Fruit fly (Drosophila melanogaster) whole organism, embryonic: Measurements from ENCODE around the gene CG7387.
A peak's percentile ranks its signal among the peaks of the same experiment; 100 is the strongest.

Experiments used
- Bdp1 ChIP-seq: fragments of 200-800 bp; sonication (Bioruptor generic); optimal IDR thresholded peaks from 3 replicates; lab custom pipeline; 2016; ENCODE audit warnings: missing biosample characterization, missing genetic modification characterization
- CG11695 ChIP-seq: fragments of 200-800 bp; sonication (Bioruptor generic); IDR thresholded peaks from 3 replicates; pipeline ENCODE4 v1.3.6; 2022; ENCODE audit warnings: missing biosample characterization, missing genetic modification characterization
- CG11696 ChIP-seq: fragments of 200-800 bp; sonication (Bioruptor generic); IDR thresholded peaks from 2 replicates; pipeline ENCODE4 v1.3.6; 2022; ENCODE audit warnings: missing biosample characterization, missing genetic modification characterization
- CG11723 ChIP-seq: fragments of 200-800 bp; sonication (Bioruptor generic); optimal IDR thresholded peaks from 2 replicates; lab custom pipeline; 2017; ENCODE audit warnings: missing biosample characterization, mild to moderate bottlenecking, missing genetic modification characterization
- CG15514 ChIP-seq: fragments of 200-800 bp; sonication (Bioruptor generic); optimal IDR thresholded peaks from 3 replicates; lab custom pipeline; 2017; ENCODE audit warnings: missing biosample characterization, missing genetic modification characterization, mild to moderate bottlenecking, moderate library complexity, missing genetic modification reagents
- CG17385 ChIP-seq: fragments of 200-800 bp; sonication (Bioruptor generic); optimal IDR thresholded peaks from 3 replicates; lab custom pipeline; 2018; ENCODE audit warnings: missing biosample characterization, mild to moderate bottlenecking, missing genetic modification characterization
- CG1792 ChIP-seq: fragments of 200-800 bp; sonication (Bioruptor generic); optimal IDR thresholded peaks from 2 replicates; lab custom pipeline; 2016; ENCODE audit warnings: missing biosample characterization, missing genetic modification characterization
- CG18011 ChIP-seq: fragments of 200-800 bp; sonication (Bioruptor generic); optimal IDR thresholded peaks from 2 replicates; lab custom pipeline; 2017; ENCODE audit warnings: missing biosample characterization, missing genetic modification characterization, mild to moderate bottlenecking, moderate library complexity, missing genotype
- CG2199 ChIP-seq: fragments of 200-800 bp; sonication (Bioruptor generic); IDR thresholded peaks from 3 replicates; pipeline ENCODE4 v1.3.6; 2022; ENCODE audit warnings: missing biosample characterization, missing genetic modification characterization
- CG2202 ChIP-seq: fragments of 200-800 bp; sonication (Bioruptor generic); optimal IDR thresholded peaks from 2 replicates; lab custom pipeline; 2018; ENCODE audit warnings: missing biosample characterization, mild to moderate bottlenecking, missing genetic modification characterization
- CG3726 ChIP-seq: fragments of 200-800 bp; sonication (Bioruptor generic); IDR thresholded peaks from 3 replicates; pipeline ENCODE4, ENCODE4 v1.3.6; 2022; ENCODE audit warnings: missing biosample characterization, missing genetic modification characterization
- CG43689 ChIP-seq: fragments of 200-800 bp; sonication (Bioruptor generic); IDR thresholded peaks from 2 replicates; pipeline ENCODE4 v1.3.6; 2022; ENCODE audit warnings: missing biosample characterization, missing genetic modification characterization
- CG4730 ChIP-seq: fragments of 200-800 bp; sonication (Bioruptor generic); IDR thresholded peaks from 2 replicates; pipeline ENCODE4 v1.3.6; 2022; ENCODE audit warnings: missing biosample characterization, missing genetic modification characterization
- CG6654 ChIP-seq: fragments of 200-800 bp; sonication (Bioruptor generic); optimal IDR thresholded peaks from 2 replicates; lab custom pipeline; 2017; ENCODE audit warnings: missing biosample characterization, mild to moderate bottlenecking, missing genetic modification characterization
- CG7839 ChIP-seq: fragments of 200-800 bp; sonication (Bioruptor generic); optimal IDR thresholded peaks from 3 replicates; lab custom pipeline; 2018; ENCODE audit warnings: missing biosample characterization, mild to moderate bottlenecking, missing genetic modification characterization, moderate library complexity
- CG8924 ChIP-seq: fragments of 200-800 bp; optimal IDR thresholded peaks from 3 replicates; lab custom pipeline; 2019; ENCODE audit warnings: missing biosample characterization, mild to moderate bottlenecking, missing genetic modification characterization, moderate library complexity
- CkIIα-i1 ChIP-seq: fragments of 200-800 bp; sonication (Bioruptor generic); IDR thresholded peaks from 2 replicates; pipeline ENCODE4 v1.3.6; 2022; ENCODE audit warnings: missing biosample characterization, missing genetic modification characterization
- Dad ChIP-seq: fragments of 200-800 bp; sonication (Bioruptor generic); optimal IDR thresholded peaks from 3 replicates; lab custom pipeline; 2016; ENCODE audit warnings: missing biosample characterization, missing genetic modification characterization
- Deaf1 ChIP-seq: fragments of 200-800 bp; optimal IDR thresholded peaks from 3 replicates; lab custom pipeline; 2019; ENCODE audit warnings: missing biosample characterization, mild to moderate bottlenecking, missing genetic modification characterization, moderate library complexity
- Ets65A ChIP-seq: fragments of 200-800 bp; sonication (Bioruptor generic); peaks from one replicate; lab custom pipeline; 2016; ENCODE audit warnings: missing biosample characterization, missing genetic modification characterization
- GATAe ChIP-seq: fragments of 200-800 bp; sonication (Bioruptor generic); conservative IDR thresholded peaks from 2 replicates; pipeline ENCODE4 v1.3.6; 2022; ENCODE audit warnings: missing biosample characterization, missing genetic modification characterization
- Hr3 ChIP-seq: fragments of 200-800 bp; sonication (Bioruptor generic); optimal IDR thresholded peaks from 3 replicates; lab custom pipeline; 2016; ENCODE audit warnings: missing biosample characterization, missing genetic modification characterization
- Jarid2 ChIP-seq: fragments of 200-800 bp; sonication (Bioruptor generic); optimal IDR thresholded peaks from 3 replicates; lab custom pipeline; 2017; ENCODE audit warnings: mild to moderate bottlenecking, missing biosample characterization, missing genetic modification reagents, missing genetic modification characterization
- Lpt ChIP-seq: fragments of >200 bp; optimal IDR thresholded peaks from 2 replicates; lab custom pipeline; 2018; ENCODE audit warnings: missing biosample characterization, missing genetic modification characterization
- Neu2 ChIP-seq: fragments of 200-800 bp; sonication (Bioruptor generic); optimal IDR thresholded peaks from 3 replicates; lab custom pipeline; 2016; ENCODE audit warnings: missing biosample characterization, missing genetic modification characterization, borderline replicate concordance
- Scr ChIP-seq: fragments of 200-800 bp; sonication (Bioruptor generic); IDR thresholded peaks from 2 replicates; pipeline ENCODE4 v1.3.6; 2022; ENCODE audit warnings: missing biosample characterization, missing genetic modification characterization; ENCODE audit not compliant: partially characterized antibody
- Six4 ChIP-seq: fragments of 200-800 bp; sonication (Bioruptor generic); optimal IDR thresholded peaks from 2 replicates; lab custom pipeline; 2016; ENCODE audit warnings: missing biosample characterization, missing genetic modification characterization
- Trl ChIP-seq, 3 experiments: fragments of >200 bp in 2 of 3; fragments of 200-800 bp in 1 of 3; sonication (Bioruptor generic) in 1 of 3; optimal IDR thresholded peaks; 2 replicates in 1 of 3; 3 replicates in 2 of 3; lab custom pipeline; 2016 to 2017; ENCODE audit warnings: missing biosample characterization in 1 of 3, missing genetic modification characterization in 1 of 3
- Usf ChIP-seq: fragments of 200-800 bp; sonication (Bioruptor generic); optimal IDR thresholded peaks from 2 replicates; lab custom pipeline; 2017; ENCODE audit warnings: missing genotype, missing biosample characterization, missing genetic modification characterization
- chm ChIP-seq: fragments of 200-800 bp; sonication (Bioruptor generic); IDR thresholded peaks from 2 replicates; pipeline ENCODE4 v1.3.6; 2022; ENCODE audit warnings: missing biosample characterization, missing genetic modification characterization
- ci ChIP-seq: fragments of 200-800 bp; sonication (Bioruptor generic); IDR thresholded peaks from 3 replicates; pipeline ENCODE4 v1.3.6; 2022; ENCODE audit warnings: missing biosample characterization, missing genetic modification characterization
- emc ChIP-seq: fragments of 200-800 bp; sonication (Bioruptor generic); optimal IDR thresholded peaks from 2 replicates; lab custom pipeline; 2016; ENCODE audit warnings: missing biosample characterization, missing genetic modification characterization
- fd96Cb ChIP-seq: fragments of 200-800 bp; sonication (Bioruptor generic); optimal IDR thresholded peaks from 2 replicates; lab custom pipeline; 2018; ENCODE audit warnings: missing biosample characterization, mild to moderate bottlenecking, missing genetic modification characterization, moderate library complexity
- gfzf ChIP-seq: fragments of 200-800 bp; sonication (Bioruptor generic); optimal IDR thresholded peaks from 2 replicates; lab custom pipeline; 2016; ENCODE audit warnings: missing biosample characterization, mild to moderate bottlenecking, missing genetic modification characterization, moderate library complexity
- hb ChIP-seq: fragments of 200-800 bp; sonication (Bioruptor generic); IDR thresholded peaks from 3 replicates; pipeline ENCODE4 v1.3.6; 2022; ENCODE audit warnings: missing biosample characterization, missing genetic modification characterization; ENCODE audit not compliant: partially characterized antibody
- her ChIP-seq: fragments of 200-800 bp; sonication (Bioruptor generic); optimal IDR thresholded peaks from 2 replicates; lab custom pipeline; 2016; ENCODE audit warnings: missing biosample characterization, missing genetic modification characterization
- ind ChIP-seq: fragments of 200-800 bp; sonication (Bioruptor generic); optimal IDR thresholded peaks from 3 replicates; lab custom pipeline; 2016; ENCODE audit warnings: missing biosample characterization, missing genetic modification characterization
- jing ChIP-seq: fragments of 200-800 bp; sonication (Bioruptor generic); optimal IDR thresholded peaks from 2 replicates; lab custom pipeline; 2018; ENCODE audit warnings: missing biosample characterization, mild to moderate bottlenecking, missing genetic modification characterization
- jumu ChIP-seq: fragments of 200-800 bp; sonication (Bioruptor generic); optimal IDR thresholded peaks from 3 replicates; lab custom pipeline; 2016; ENCODE audit warnings: missing biosample characterization, missing genetic modification characterization
- luna ChIP-seq: fragments of 200-800 bp; sonication (Bioruptor generic); optimal IDR thresholded peaks from 2 replicates; lab custom pipeline; 2016; ENCODE audit warnings: missing biosample characterization, missing genetic modification characterization
- mam ChIP-seq: fragments of 200-800 bp; sonication (Bioruptor generic); optimal IDR thresholded peaks from 3 replicates; lab custom pipeline; 2016; ENCODE audit warnings: missing biosample characterization, missing genetic modification characterization
- p53 ChIP-seq: fragments of 200-800 bp; sonication (Bioruptor generic); optimal IDR thresholded peaks from 2 replicates; lab custom pipeline; 2016; ENCODE audit warnings: missing biosample characterization, missing genetic modification characterization
- row ChIP-seq: fragments of 200-800 bp; sonication (Bioruptor generic); IDR thresholded peaks from 3 replicates; pipeline ENCODE4 v1.3.6; 2022; ENCODE audit warnings: missing biosample characterization, missing genetic modification characterization
- seq ChIP-seq: fragments of 200-800 bp; sonication (Bioruptor generic); IDR thresholded peaks from 2 replicates; pipeline ENCODE4 v1.3.6; 2022; ENCODE audit warnings: missing biosample characterization, missing genetic modification characterization
- so ChIP-seq: fragments of 200-800 bp; sonication (Bioruptor generic); IDR thresholded peaks from 3 replicates; pipeline ENCODE4 v1.3.6; 2022; ENCODE audit warnings: missing biosample characterization, missing genetic modification characterization
- trh ChIP-seq: fragments of 200-800 bp; sonication (Bioruptor generic); optimal IDR thresholded peaks from 2 replicates; lab custom pipeline; 2016; ENCODE audit warnings: missing biosample characterization, missing genetic modification characterization
- unpg ChIP-seq: fragments of 200-800 bp; sonication (Bioruptor generic); optimal IDR thresholded peaks from 3 replicates; lab custom pipeline; 2018; ENCODE audit warnings: missing biosample characterization, mild to moderate bottlenecking, missing genetic modification characterization, moderate library complexity
- vnd ChIP-seq: fragments of 200-800 bp; sonication (Bioruptor generic); IDR thresholded peaks from 3 replicates; pipeline ENCODE4 v1.3.6; 2022; ENCODE audit warnings: missing biosample characterization, missing genetic modification characterization; ENCODE audit not compliant: partially characterized antibody
- wor ChIP-seq: fragments of 200-800 bp; sonication (Bioruptor generic); IDR thresholded peaks from 2 replicates; pipeline ENCODE4 v1.3.6; 2022; ENCODE audit warnings: missing biosample characterization, missing genetic modification characterization

Gene CG7387

DNA sequence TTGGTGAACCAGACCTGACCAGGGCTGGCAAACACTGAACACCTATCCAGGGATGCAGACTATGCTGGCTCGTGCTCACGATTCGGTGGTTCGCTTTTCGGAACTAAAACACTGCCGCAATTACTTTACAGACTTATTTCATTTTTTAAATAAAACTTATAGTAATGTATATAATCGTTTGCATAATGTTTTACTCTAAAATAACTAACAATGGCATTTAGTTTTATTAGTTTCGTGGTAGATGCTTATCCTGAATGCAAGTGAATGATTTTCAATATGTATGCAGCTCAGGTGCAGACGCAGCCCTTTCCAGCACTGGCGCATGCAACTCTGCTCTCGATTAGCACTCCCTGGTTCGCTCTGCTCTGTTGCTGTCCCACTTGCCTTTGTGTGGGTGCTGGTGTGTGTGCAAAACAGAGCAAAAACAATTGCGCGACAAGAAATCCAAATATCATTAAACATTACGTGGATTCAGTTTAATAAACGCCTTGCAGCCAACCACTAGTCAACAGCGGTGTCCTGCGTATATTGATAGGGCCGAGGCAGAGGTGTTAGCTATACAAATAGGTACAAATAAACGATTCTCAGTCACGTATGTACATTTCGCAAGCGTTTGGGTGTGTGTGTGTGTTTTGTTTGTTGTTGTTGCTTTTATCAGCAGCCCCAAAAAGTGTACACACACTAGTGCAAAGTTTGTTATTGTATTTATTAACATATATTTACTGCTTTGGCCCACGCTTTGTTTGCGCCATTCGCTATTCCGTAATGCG is 6.1 kb downstream of the CG7387 start, which contains the start of the genes ERR and Atg18a (continued):
- TF ChIP-seq Dad (GFP tag; lab: Kevin White, UChicago) (peak; percentile 82), CG4730 (GFP tag; lab: Robert Waterston, UW) (peak; percentile 82), CG18011 (GFP tag; lab: Kevin White, UChicago) (peak; percentile 70), CG17385 (GFP tag; lab: Kevin White, UChicago) (peak; percentile 58), ind (GFP tag; lab: Kevin White, UChicago) (peak; percentile 91), CkIIα-i1 (GFP tag; lab: Robert Waterston, UW) (no peak), gfzf (GFP tag; lab: Kevin White, UChicago) (peak; percentile 11), CG6654 (peak; percentile 32), GATAe (GFP tag; lab: Robert Waterston, UW) (peak; percentile 49; the same call in 1 of the 2 replicates), hb (GFP tag; lab: Robert Waterston, UW) (0 out of 3 replicates have a peak, but pooled peaks have one; percentile 45), CG11695 (GFP tag; lab: Robert Waterston, UW) (peak; percentile 70; the same call in 1 of the 3 replicates), CG7839 (tag; lab: Kevin White, UChicago) (peak; percentile 86), jumu (GFP tag; lab: Kevin White, UChicago) (peak; percentile 87), Trl (optimal IDR thresholded peaks at IDR 0.05; lab: Kevin White, UChicago) (peak in 1 of 2 experiments; percentile 49), Trl (GFP tag; optimal IDR thresholded peaks at IDR 0.05; lab: Kevin White, UChicago) (peak; percentile 84), trh (peak; percentile 24), fd96Cb (tag; lab: Kevin White, UChicago) (peak; percentile 77), luna (GFP tag; lab: Kevin White, UChicago) (peak; percentile 23), CG11723 (GFP tag; lab: Kevin White, UChicago) (no peak), vnd (peak; percentile 60; the same call in 2 of the 3 replicates), CG2199 (GFP tag; lab: Robert Waterston, UW) (peak; percentile 51; the same call in 1 of the 3 replicates), Usf (GFP tag; lab: Kevin White, UChicago) (peak; percentile 88), row (GFP tag; lab: Robert Waterston, UW) (peak; percentile 98), Neu2 (no peak), Six4 (peak; percentile 44), CG1792 (GFP tag; lab: Kevin White, UChicago) (peak; percentile 36), her (peak; percentile 57), Bdp1 (peak; percentile 76), Hr3 (GFP tag; lab: Kevin White, UChicago) (peak; percentile 91), Ets65A (peak; percentile 99), Scr (GFP tag; lab: Robert Waterston, UW) (peak; percentile 73), CG11696 (GFP tag; lab: Robert Waterston, UW) (0 out of 2 replicates have a peak, but pooled peaks have one; percentile 13), emc (GFP tag; lab: Kevin White, UChicago) (peak; percentile 57), unpg (GFP tag; lab: Kevin White, UChicago) (peak; percentile 71), ci (GFP tag; lab: Robert Waterston, UW) (peak; percentile 82), CG3726 (GFP tag; lab: Robert Waterston, UW) (peak; percentile 84; the same call in 2 of the 3 replicates), Jarid2 (no peak), seq (GFP tag; lab: Robert Waterston, UW) (peak; percentile 77), Deaf1 (tag; lab: Kevin White, UChicago) (peak; percentile 28), wor (GFP tag; lab: Robert Waterston, UW) (peak; percentile 83), so (GFP tag; lab: Robert Waterston, UW) (0 out of 3 replicates have a peak, but pooled peaks have one; percentile 66), mam (GFP tag; lab: Kevin White, UChicago) (peak; percentile 94), chm (GFP tag; lab: Robert Waterston, UW) (peak; percentile 50), Lpt (GFP tag; lab: Kevin White, UChicago) (no peak), CG15514 (peak; percentile 99), p53 (GFP tag; lab: Kevin White, UChicago) (peak; percentile 8), CG8924 (peak; percentile 82), CG43689 (peak; percentile 58), CG2202 (tag; lab: Kevin White, UChicago) (peak; percentile 24), jing (no peak)
